Fruit fly (Drosophila melanogaster): ENCODE measurements around the gene ca.
A peak's percentile ranks its signal among the peaks of the same experiment; 100 is the strongest.

The ca gene

dm6 chr3R:29834759-29835709 is 28.4 kb downstream of the ca start, which contains the start of gene Atg16:
TSS of gene Atg16 (minus strand) at chr3R:29835101.
- no peak for TF ChIP-seq noc (tag; optimal IDR thresholded peaks at IDR 0.05)

dm6 chr3R:29835710-29836049 is 29.1 kb downstream of the ca start, which contains the start of gene Prtl99C:
TSS of gene Prtl99C (plus strand) at chr3R:29835950.
- TF ChIP-seq noc (tag; optimal IDR thresholded peaks at IDR 0.05): no peak

DNA sequence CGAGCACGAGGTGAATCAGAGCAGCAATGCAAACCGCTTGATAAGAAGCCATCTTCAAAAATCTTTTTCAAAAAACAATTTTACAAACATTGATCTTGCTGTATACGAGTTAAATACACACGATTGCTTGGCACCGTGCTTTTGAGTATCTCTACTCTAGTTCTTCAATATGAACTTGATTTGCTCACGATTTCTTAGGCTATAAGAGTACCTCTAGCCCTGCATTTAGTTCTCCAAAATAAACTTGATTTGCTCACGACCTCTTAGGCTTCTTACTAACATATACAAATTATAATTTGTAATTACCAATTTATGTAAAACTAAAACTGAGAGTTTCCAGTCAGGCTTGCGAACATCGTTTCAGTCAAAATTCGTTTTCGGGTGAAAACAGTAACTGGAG is 29.6 kb downstream of the ca start, which contains the start of gene CG42592:
CG42592 (minus strand) TSS at position 101 of the 400 bp plus-strand sequence.
- TF ChIP-seq noc (tag; optimal IDR thresholded peaks at IDR 0.05): no peak

DNA sequence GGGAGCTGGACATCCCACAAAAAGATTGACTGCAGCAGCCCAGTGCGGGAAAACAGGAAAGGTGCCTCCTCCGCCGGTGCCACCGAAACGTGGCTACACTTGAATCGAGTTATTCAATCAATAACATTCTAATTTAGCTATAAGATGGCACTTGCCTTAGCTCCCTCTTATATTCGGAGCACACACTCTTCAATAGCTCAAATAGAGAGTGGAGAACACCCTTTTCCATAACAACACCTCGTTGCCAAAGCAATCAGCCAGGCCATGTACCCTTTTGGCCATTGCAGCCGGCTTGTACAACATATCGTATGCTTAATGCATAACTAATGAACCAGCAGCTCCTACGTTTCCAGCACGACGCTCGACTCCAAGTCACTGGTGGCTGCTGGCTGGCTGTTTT is 31.2 kb downstream of the ca start:
- TF ChIP-seq noc (tag; optimal IDR thresholded peaks at IDR 0.05): no peak

DNA sequence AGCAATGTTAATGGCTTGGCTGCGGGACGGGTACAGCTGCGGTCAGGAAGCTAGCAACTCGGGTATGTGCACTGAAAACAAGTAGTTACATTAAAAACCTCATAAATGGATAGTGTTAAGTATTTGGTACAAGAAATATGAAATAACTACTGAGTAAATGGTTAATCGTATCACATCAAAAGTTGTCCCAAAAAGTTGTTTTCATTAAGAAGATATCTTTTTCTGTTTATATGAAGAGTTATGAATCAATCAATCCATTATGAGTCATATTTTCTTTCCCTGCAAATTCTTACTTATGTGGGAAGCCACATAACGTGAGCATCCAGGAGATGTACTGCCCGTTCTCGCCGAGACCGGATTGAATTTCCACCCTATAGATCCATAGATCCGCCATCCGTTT is 32.1 kb downstream of the ca start:
- TF ChIP-seq noc (tag; optimal IDR thresholded peaks at IDR 0.05): no peak

dm6 chr3R:29839707-29840311 is 33.2 kb downstream of the ca start:
- TF ChIP-seq noc (tag; optimal IDR thresholded peaks at IDR 0.05): no peak

DNA sequence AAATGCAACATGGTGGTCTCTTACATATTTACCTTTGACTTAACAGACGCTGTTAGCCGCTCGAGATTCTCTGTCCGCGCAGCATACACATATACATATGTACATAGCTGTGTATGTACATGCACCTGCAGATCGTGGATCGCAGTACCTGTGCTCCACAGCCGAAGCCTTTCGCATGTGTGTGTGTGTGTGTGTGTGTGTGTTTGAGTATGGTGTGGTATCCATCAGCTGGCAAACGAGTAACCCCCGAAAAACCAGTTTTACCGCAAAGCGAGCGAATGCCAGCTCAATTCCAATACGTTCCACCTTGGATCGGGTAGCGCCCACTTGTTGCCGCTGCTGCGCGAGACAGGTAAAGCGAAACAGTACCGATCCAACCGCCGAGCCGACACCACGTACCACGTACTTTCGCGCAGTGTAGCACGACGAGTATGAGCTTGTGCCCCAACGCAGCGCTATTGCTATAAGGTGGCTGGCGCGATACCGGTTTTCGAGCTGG is 34.7 kb downstream of the ca start, which contains the start of gene Cad99C:
Cad99C (plus strand) TSS at position 365 of the 499 bp plus-strand sequence.
- no peak for TF ChIP-seq noc (tag; optimal IDR thresholded peaks at IDR 0.05)

- TF ChIP-seq noc (tag; optimal IDR thresholded peaks at IDR 0.05): no peak
Measured at dm6 chr3R:29847126-29847525, 40.5 kb downstream of the ca start.

DNA sequence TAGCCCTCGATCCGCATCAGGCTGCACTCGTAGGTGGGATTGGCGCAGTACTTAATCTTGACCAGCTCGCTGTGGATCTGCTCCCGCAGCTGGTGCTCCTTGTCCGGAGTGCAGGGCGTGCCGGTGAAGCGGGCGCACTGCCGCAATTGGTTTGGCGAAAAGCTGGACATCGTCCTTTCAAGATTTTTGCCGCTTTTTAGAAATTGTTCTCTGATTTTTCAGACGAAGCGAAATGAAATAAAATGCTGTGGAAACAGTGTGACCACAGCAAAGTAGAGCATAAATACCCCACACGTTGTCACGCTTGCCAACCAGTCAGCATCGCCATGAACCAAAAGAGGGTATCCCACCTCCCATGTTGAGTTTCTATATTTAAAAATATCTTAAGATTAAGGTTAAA is 50.6 kb downstream of the ca start, which contains the start of gene dgt1:
dgt1 (minus strand) TSS at position 264 of the 400 bp plus-strand sequence.
- TF ChIP-seq noc (tag; optimal IDR thresholded peaks at IDR 0.05): no peak

- no peak for TF ChIP-seq noc (tag; optimal IDR thresholded peaks at IDR 0.05)
Measured at dm6 chr3R:29858806-29859205, 52.2 kb downstream of the ca start, which contains the start of gene CG7824. TSS of gene CG7824 (minus strand) at chr3R:29858936.

DNA sequence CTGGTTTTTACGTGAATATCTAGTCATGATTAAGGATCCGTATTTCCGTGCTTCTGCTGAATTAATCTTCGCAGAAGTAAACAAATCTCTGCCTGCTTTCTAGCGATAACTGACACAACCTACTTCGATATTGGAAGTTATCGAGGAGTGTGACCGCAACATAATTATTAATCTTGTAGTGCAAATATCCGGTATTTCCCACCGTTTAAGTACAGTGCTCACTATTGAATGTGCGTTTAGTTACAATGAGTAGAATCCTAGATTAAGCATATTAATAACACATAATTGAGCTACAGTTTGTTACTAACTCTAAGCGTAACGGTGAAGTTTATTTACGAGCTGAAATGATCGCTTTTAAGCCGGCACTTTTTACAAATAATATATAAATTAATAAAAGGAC is 53.2 kb downstream of the ca start:
- TF ChIP-seq noc (tag; optimal IDR thresholded peaks at IDR 0.05): peak; percentile 1

DNA sequence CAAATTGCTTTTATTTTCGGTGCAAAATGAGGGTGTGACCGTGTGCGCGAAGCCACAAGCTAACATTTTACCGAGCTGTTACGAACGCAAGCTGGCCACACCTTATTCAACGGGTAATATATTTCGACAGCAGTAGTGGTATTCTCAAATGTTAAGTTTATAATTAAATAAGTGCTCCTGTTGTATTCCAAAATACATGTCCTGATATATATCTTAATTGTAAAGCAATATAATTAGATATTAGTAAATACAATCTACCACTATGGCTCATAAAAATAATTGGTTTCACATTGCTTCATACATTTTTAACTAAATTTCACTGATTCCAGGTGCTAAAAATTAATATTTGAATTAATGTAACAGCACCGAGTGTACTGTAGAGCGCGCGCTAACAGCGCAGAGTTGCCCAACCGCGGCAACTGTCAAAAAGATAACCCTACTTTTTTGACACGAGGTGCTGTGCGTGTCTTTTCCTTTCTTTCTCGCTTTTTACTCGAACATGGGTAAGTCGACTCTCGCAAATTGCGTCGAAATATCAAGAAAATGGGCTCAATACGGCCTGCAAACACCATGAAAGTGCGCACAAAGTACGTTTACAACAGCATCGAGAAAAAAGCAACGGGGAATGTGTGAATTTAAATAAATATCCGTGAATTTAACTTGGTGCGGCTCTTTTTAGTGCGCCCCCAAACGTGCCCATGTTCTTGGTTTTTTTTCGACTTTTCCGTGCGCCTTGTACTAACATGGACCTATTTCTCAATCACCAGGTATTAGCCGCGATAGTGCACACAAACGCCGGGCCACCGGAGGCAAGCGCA is 55.0 kb downstream of the ca start, which contains the start of the genes CG15514 and RpS8:
CG15514 (minus strand) TSS at position 63 of the 818 bp plus-strand sequence.
RpS8 (plus strand) TSS at position 151 of the 818 bp plus-strand sequence.
- peak; percentile 68 for TF ChIP-seq noc (tag; optimal IDR thresholded peaks at IDR 0.05)

- no peak for TF ChIP-seq noc (tag; optimal IDR thresholded peaks at IDR 0.05)
Measured at dm6 chr3R:29862795-29863194, 56.2 kb downstream of the ca start.
